Fruit fly (Drosophila melanogaster): ENCODE measurements around the gene Papss.

Papss gene

DNA sequence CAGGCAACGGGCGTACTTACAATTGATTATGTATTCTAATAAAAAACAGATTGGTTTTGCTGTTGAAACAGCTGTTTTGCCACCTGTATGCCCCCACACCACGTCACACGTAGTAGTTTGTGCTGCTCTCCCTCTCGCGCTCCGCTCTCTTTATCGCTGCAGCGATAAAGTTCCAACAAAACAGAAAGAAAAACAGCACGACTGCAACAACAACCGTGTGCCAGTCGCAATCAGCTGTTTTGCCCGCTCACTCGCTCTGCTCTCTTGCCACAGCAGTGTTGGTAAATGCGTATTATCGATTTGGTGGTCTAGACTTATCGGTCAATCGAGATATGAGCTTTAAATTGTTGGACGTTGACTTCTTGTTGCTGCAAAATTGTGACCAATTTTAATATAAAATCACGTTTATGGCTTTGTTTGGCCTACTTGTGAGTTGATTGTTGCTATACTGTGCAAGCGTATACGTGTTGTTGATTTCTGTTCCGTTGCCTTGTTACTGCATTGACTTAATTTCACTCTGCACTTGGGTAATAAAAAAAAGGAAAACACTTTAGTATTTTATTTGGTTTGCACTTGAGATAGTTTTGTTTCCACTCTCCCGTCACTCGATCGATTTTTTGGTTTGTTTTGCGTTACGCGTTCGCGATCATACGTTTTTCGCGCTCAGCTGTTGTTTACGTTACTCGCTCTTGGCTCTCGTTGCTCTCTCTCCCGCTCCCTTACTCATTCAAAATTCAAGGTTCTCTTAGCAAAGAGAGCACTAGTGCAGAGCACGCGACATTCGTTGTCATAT, 52.0 kb downstream of the Papss start (continued):
- TF ChIP-seq CG11294 (GFP tag; IDR thresholded peaks at IDR 0.05) = no peak
- TF ChIP-seq CG10631 (GFP tag; optimal IDR thresholded peaks at IDR 0.05) = no peak
- peak; percentile 67 for TF ChIP-seq achi (GFP tag; optimal IDR thresholded peaks at IDR 0.05)
- TF ChIP-seq CG8632 (GFP tag; optimal IDR thresholded peaks at IDR 0.05) = peak; percentile 10
- no peak for TF ChIP-seq Smox (GFP tag; optimal IDR thresholded peaks at IDR 0.05)
- TF ChIP-seq Sox14 (GFP tag; optimal IDR thresholded peaks at IDR 0.05) = peak; percentile 46
- no peak for TF ChIP-seq Sox15 (GFP tag; optimal IDR thresholded peaks at IDR 0.05)
- TF ChIP-seq ss (GFP tag; optimal IDR thresholded peaks at IDR 0.05) = peak; percentile 1 to 69
- no peak for TF ChIP-seq CG6854 (GFP tag; optimal IDR thresholded peaks at IDR 0.05)

DNA sequence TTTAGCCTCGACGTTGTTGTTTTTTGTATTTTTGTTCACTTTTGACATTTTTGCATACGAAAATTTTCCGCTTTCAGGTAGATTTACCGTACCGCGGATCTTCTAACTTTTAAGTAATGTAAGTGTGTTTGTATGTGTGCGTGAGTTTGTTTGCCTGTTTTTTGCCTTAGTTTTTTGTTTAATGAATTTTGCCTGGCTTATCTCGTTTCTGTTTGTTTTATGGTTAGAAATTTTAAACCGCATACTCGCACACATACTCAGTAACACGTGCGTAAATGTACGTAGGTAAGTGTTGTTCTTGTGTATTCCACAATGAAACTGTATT, 52.6 kb downstream of the Papss start:
- TF ChIP-seq CG11762 (GFP tag; optimal IDR thresholded peaks at IDR 0.05; ENCODE audit: insufficient read depth) (no peak), fkh (GFP tag; optimal IDR thresholded peaks at IDR 0.05) (peak; percentile 58)

DNA sequence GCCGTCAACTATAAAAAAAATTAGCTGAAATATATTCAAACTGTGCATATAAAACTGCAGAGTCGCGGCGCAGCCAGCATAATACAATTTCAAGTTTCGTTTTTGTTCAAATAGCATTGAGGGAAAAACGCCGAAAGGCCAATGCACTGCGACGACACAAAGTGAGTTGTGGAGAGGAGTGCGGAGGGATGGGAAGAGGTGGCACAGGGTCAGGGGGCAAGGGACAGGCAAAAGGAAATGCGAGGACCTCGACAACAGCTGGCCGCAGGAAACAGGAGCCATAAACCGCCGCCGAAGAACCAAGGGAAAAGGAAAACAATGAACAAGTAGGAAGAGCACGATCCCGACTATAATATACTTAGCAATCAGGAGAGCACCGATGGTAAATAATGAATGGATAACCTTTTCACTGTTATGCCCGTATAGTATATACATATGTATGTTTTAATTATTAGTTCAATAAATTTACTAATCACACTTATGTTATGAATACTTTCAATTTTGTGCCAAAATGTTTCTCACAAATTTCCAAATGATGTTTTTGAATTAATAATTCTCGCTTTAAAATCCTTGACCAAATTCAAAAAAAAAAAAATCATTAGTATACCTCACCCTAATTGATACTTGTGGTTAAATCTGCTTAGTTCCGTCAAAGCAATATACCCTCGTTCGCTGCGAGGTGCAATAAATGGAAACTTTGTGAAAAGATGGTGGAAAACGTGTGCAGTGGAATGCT, 53.6 kb downstream of the Papss start:
- peak; percentile 26 for TF ChIP-seq CG34406 (GFP tag; optimal IDR thresholded peaks at IDR 0.05)
- TF ChIP-seq CG3919 (GFP tag; optimal IDR thresholded peaks at IDR 0.05) = peak; percentile 69
- peak; percentile 44 for TF ChIP-seq achi (GFP tag; optimal IDR thresholded peaks at IDR 0.05)
- no peak for TF ChIP-seq ss (GFP tag; optimal IDR thresholded peaks at IDR 0.05)
- TF ChIP-seq CG6808 (GFP tag; optimal IDR thresholded peaks at IDR 0.05) = peak; percentile 35
- no peak for TF ChIP-seq CG11902 (GFP tag; optimal IDR thresholded peaks at IDR 0.05)
- TF ChIP-seq cyc (GFP tag; optimal IDR thresholded peaks at IDR 0.05) = peak; percentile 16
- no peak for TF ChIP-seq Ets21C (GFP tag; optimal IDR thresholded peaks at IDR 0.05)
- TF ChIP-seq Lpt (GFP tag; optimal IDR thresholded peaks at IDR 0.05) = no peak
- no peak for TF ChIP-seq dsx (GFP tag; optimal IDR thresholded peaks at IDR 0.05; ENCODE audit: poor library complexity, severe bottlenecking)
- peak; percentile 1 for TF ChIP-seq CG31627 (GFP tag; optimal IDR thresholded peaks at IDR 0.05)
- TF ChIP-seq Hr38 (GFP tag; optimal IDR thresholded peaks at IDR 0.05) = no peak
- TF ChIP-seq Sox14 (GFP tag; optimal IDR thresholded peaks at IDR 0.05) = peak; percentile 35
- TF ChIP-seq Blimp-1 (GFP tag; optimal IDR thresholded peaks at IDR 0.05) = no peak
- TF ChIP-seq acj6 (GFP tag; optimal IDR thresholded peaks at IDR 0.05) = peak; percentile 60
- peak; percentile 42 for TF ChIP-seq CG4318 (GFP tag; optimal IDR thresholded peaks at IDR 0.05)
- no peak for TF ChIP-seq vri (GFP tag; optimal IDR thresholded peaks at IDR 0.05)
- TF ChIP-seq CG3032 (tag; optimal IDR thresholded peaks at IDR 0.05) = peak; percentile 39
- TF ChIP-seq CG32006 (GFP tag; optimal IDR thresholded peaks at IDR 0.05) = peak; percentile 80
- TF ChIP-seq lz (GFP tag; optimal IDR thresholded peaks at IDR 0.05) = peak; percentile 25
- peak; percentile 36 for TF ChIP-seq Met (GFP tag; optimal IDR thresholded peaks at IDR 0.05)
- no peak for TF ChIP-seq CG9139 (GFP tag; optimal IDR thresholded peaks at IDR 0.05)
- TF ChIP-seq CG6276 (GFP tag; optimal IDR thresholded peaks at IDR 0.05) = peak; percentile 55
- TF ChIP-seq CG8319 (GFP tag; optimal IDR thresholded peaks at IDR 0.05) = peak; percentile 27
- TF ChIP-seq Hr39 (GFP tag; optimal IDR thresholded peaks at IDR 0.05) = peak; percentile 21
- peak; percentile 59 for TF ChIP-seq esn (GFP tag; optimal IDR thresholded peaks at IDR 0.05)
- TF ChIP-seq dac (GFP tag; optimal IDR thresholded peaks at IDR 0.05) = peak; percentile 28
- peak; percentile 62 for TF ChIP-seq spab (GFP tag; optimal IDR thresholded peaks at IDR 0.05)
- TF ChIP-seq CG1621 (tag; optimal IDR thresholded peaks at IDR 0.05) = no peak
- TF ChIP-seq fd85E (GFP tag; optimal IDR thresholded peaks at IDR 0.05) = no peak
- TF ChIP-seq fd59A (GFP tag; optimal IDR thresholded peaks at IDR 0.05) = peak; percentile 50
- no peak; the same call in 2 of the 3 replicates for TF ChIP-seq CG6163 (GFP tag; IDR thresholded peaks at IDR 0.05)
- TF ChIP-seq CG15336 (GFP tag; IDR thresholded peaks at IDR 0.05) = peak; percentile 38
- TF ChIP-seq Sox102F (GFP tag; optimal IDR thresholded peaks at IDR 0.05) = peak; percentile 35
- peak; percentile 67 for TF ChIP-seq OdsH (GFP tag; optimal IDR thresholded peaks at IDR 0.05)
- peak; percentile 70 for TF ChIP-seq CG10631 (GFP tag; optimal IDR thresholded peaks at IDR 0.05)
- TF ChIP-seq CG11294 (GFP tag; IDR thresholded peaks at IDR 0.05) = no peak
- peak; percentile 50 for TF ChIP-seq CG10669 (GFP tag; optimal IDR thresholded peaks at IDR 0.05)
- peak; percentile 12 for TF ChIP-seq Sox15 (GFP tag; optimal IDR thresholded peaks at IDR 0.05)
- no peak for TF ChIP-seq fkh (GFP tag; optimal IDR thresholded peaks at IDR 0.05)

All from whole organism, prepupa.